Fruit fly (Drosophila melanogaster): ENCODE data around the gene CG31546.

CG31546 gene

dm6 chr3R:5682921-5683748 lies 47.7 kb upstream of the CG31546 start (continued):
- no peak for TF ChIP-seq CG17186 (GFP tag; optimal IDR thresholded peaks at IDR 0.05)
- TF ChIP-seq Ada2b (GFP tag; IDR thresholded peaks at IDR 0.05), result no peak
- peak; percentile 50 for TF ChIP-seq pnt (GFP tag; optimal IDR thresholded peaks at IDR 0.05)
- peak; percentile 64; the same call in 1 of the 2 replicates for TF ChIP-seq CG17328 (GFP tag; IDR thresholded peaks at IDR 0.05)
- TF ChIP-seq Lhr (GFP tag; optimal IDR thresholded peaks at IDR 0.05), result peak; percentile 2
- peak; percentile 32; the same call in 1 of the 2 replicates for TF ChIP-seq ro (GFP tag; IDR thresholded peaks at IDR 0.05)
- no peak for TF ChIP-seq Jarid2 (GFP tag; optimal IDR thresholded peaks at IDR 0.05)
- no peak for TF ChIP-seq Nf-YC (tag; optimal IDR thresholded peaks at IDR 0.05)
- no peak for TF ChIP-seq CG10565 (GFP tag; optimal IDR thresholded peaks at IDR 0.05)
- no peak for TF ChIP-seq eyg (GFP tag; optimal IDR thresholded peaks at IDR 0.05)
- 0 out of 2 replicates have a peak, but pooled peaks have one; percentile 7 for TF ChIP-seq sens-2 (GFP tag; IDR thresholded peaks at IDR 0.05)
- no peak for TF ChIP-seq pho (GFP tag; optimal IDR thresholded peaks at IDR 0.05)
- TF ChIP-seq ranshi (GFP tag; IDR thresholded peaks at IDR 0.05), result 0 out of 2 replicates have a peak, but pooled peaks have one; percentile 14
- peak; percentile 36 for TF ChIP-seq ind (GFP tag; optimal IDR thresholded peaks at IDR 0.05)
- TF ChIP-seq Dad (GFP tag; optimal IDR thresholded peaks at IDR 0.05), result peak; percentile 22
- TF ChIP-seq CG13287 (GFP tag; IDR thresholded peaks at IDR 0.05; ENCODE audit: partially characterized antibody), result no peak
- TF ChIP-seq gcm2 (GFP tag; optimal IDR thresholded peaks at IDR 0.05), result peak; percentile 11
- TF ChIP-seq ftz-f1 (GFP tag; optimal IDR thresholded peaks at IDR 0.05), result no peak
- TF ChIP-seq jing (GFP tag; optimal IDR thresholded peaks at IDR 0.05), result peak; percentile 50
- peak; percentile 51 for TF ChIP-seq Spps (tag; optimal IDR thresholded peaks at IDR 0.05)
- TF ChIP-seq Hr78 (GFP tag; optimal IDR thresholded peaks at IDR 0.05), result peak in 1 of 2 experiments; percentile 27
- TF ChIP-seq Max (GFP tag; optimal IDR thresholded peaks at IDR 0.05), result peak; percentile 23
- no peak for TF ChIP-seq Bteb2 (GFP tag; optimal IDR thresholded peaks at IDR 0.05)
- no peak for TF ChIP-seq CG18011 (GFP tag; optimal IDR thresholded peaks at IDR 0.05)
- TF ChIP-seq slp2 (GFP tag; optimal IDR thresholded peaks at IDR 0.05), result peak; percentile 31
- no peak for TF ChIP-seq bigmax (GFP tag; optimal IDR thresholded peaks at IDR 0.05)
- TF ChIP-seq CG4730 (GFP tag; IDR thresholded peaks at IDR 0.05), result 0 out of 2 replicates have a peak, but pooled peaks have one; percentile 19
- no peak for TF ChIP-seq CG18619 (GFP tag; optimal IDR thresholded peaks at IDR 0.05)
- peak; percentile 58 for TF ChIP-seq CG7556 (GFP tag; optimal IDR thresholded peaks at IDR 0.05)
- TF ChIP-seq bsh (GFP tag; optimal IDR thresholded peaks at IDR 0.05), result peak; percentile 55 to 88
- peak; percentile 34 for TF ChIP-seq NC2β (GFP tag; optimal IDR thresholded peaks at IDR 0.05)
- TF ChIP-seq inv (GFP tag; IDR thresholded peaks at IDR 0.05; ENCODE audit: partially characterized antibody), result no peak
- no peak for TF ChIP-seq CG32532 (GFP tag; IDR thresholded peaks at IDR 0.05)
- TF ChIP-seq CG17385 (GFP tag; optimal IDR thresholded peaks at IDR 0.05), result peak; percentile 58
- no peak for TF ChIP-seq CG6854 (GFP tag; optimal IDR thresholded peaks at IDR 0.05)
- 0 out of 3 replicates have a peak, but pooled peaks have one; percentile 22 for TF ChIP-seq CG11695 (GFP tag; IDR thresholded peaks at IDR 0.05)
- peak; percentile 92 for TF ChIP-seq crol (GFP tag; IDR thresholded peaks at IDR 0.05)
- TF ChIP-seq Dek (tag; optimal IDR thresholded peaks at IDR 0.05), result peak; percentile 18
- TF ChIP-seq cad (GFP tag; optimal IDR thresholded peaks at IDR 0.05), result no peak
- TF ChIP-seq Mad (GFP tag; optimal IDR thresholded peaks at IDR 0.05), result peak; percentile 23
- TF ChIP-seq salm (tag; optimal IDR thresholded peaks at IDR 0.05), result peak; percentile 71
- TF ChIP-seq Antp (GFP tag; optimal IDR thresholded peaks at IDR 0.05), result peak; percentile 15
- no peak for TF ChIP-seq Dref (GFP tag; IDR thresholded peaks at IDR 0.05)
- TF ChIP-seq CG2116 (GFP tag; optimal IDR thresholded peaks at IDR 0.05), result peak; percentile 14
- 0 out of 2 replicates have a peak, but pooled peaks have one; percentile 7 for TF ChIP-seq dati (GFP tag; IDR thresholded peaks at IDR 0.05)
- TF ChIP-seq maf-S (GFP tag; optimal IDR thresholded peaks at IDR 0.05), result no peak
- TF ChIP-seq CG31441 (GFP tag; IDR thresholded peaks at IDR 0.05), result peak; percentile 83
- peak; percentile 35 for TF ChIP-seq CG8290 (GFP tag; optimal IDR thresholded peaks at IDR 0.05)
- no peak for TF ChIP-seq CG8290 (tag; optimal IDR thresholded peaks at IDR 0.05)
